Worm (Caenorhabditis elegans): ENCODE results near the gene Y39H10B.3.

The Y39H10B.3 gene

ce11 chrV:3670499-3670898, at the start of gene Y39H10B.3:
Gene Y39H10B.3, plus strand, starts transcription at chrV:3670799.
- TF ChIP-seq vab-15 (tag; optimal IDR thresholded peaks at IDR 0.05) (no peak), lin-14 (GFP tag; optimal IDR thresholded peaks at IDR 0.05) (no peak), ets-5 (GFP tag; IDR thresholded peaks at IDR 0.05) (no peak), swsn-7 (tag; optimal IDR thresholded peaks at IDR 0.05) (no peak), fkh-10 (GFP tag; optimal IDR thresholded peaks at IDR 0.05) (no peak)

ce11 chrV:3626944-3627343, 43.7 kb upstream of the Y39H10B.3 start, which contains the start of gene F59B1.4:
Gene F59B1.4, minus strand, starts transcription at chrV:3627044.
- TF ChIP-seq elt-3 (tag; optimal IDR thresholded peaks at IDR 0.05), result no peak
- TF ChIP-seq zag-1 (tag; optimal IDR thresholded peaks at IDR 0.05), result no peak
- no peak for TF ChIP-seq fos-1 (tag; optimal IDR thresholded peaks at IDR 0.05)
- TF ChIP-seq xbp-1 (tag; optimal IDR thresholded peaks at IDR 0.05), result no peak

ce11 chrV:3631591-3631990, 39.0 kb upstream of the Y39H10B.3 start, which contains the start of gene F59B1.6:
Gene F59B1.6, minus strand, starts transcription at chrV:3631691.
- TF ChIP-seq efl-1 (optimal IDR thresholded peaks at IDR 0.05) (no peak), efl-1 (GFP tag; optimal IDR thresholded peaks at IDR 0.05 in 1 of 2) (no peak), ama-1 (optimal IDR thresholded peaks at IDR 0.05) (no peak), ceh-82 (tag; optimal IDR thresholded peaks at IDR 0.05) (no peak), C04F5.9 (tag; optimal IDR thresholded peaks at IDR 0.05) (no peak), mab-9 (GFP tag; IDR thresholded peaks at IDR 0.05) (no peak), unc-130 (tag; optimal IDR thresholded peaks at IDR 0.05) (no peak), unc-62 (GFP tag; optimal IDR thresholded peaks at IDR 0.05) (no peak), irx-1 (tag; optimal IDR thresholded peaks at IDR 0.05) (no peak), zip-4 (GFP tag; optimal IDR thresholded peaks at IDR 0.05) (no peak), snu-23 (GFP tag; optimal IDR thresholded peaks at IDR 0.05) (no peak), ces-1 (GFP tag; optimal IDR thresholded peaks at IDR 0.05) (no peak), alr-1 (tag; optimal IDR thresholded peaks at IDR 0.05; ENCODE audit: borderline replicate concordance) (no peak), elt-2 (tag; optimal IDR thresholded peaks at IDR 0.05) (no peak), tlp-1 (tag; optimal IDR thresholded peaks at IDR 0.05) (no peak), dsc-1 (tag; optimal IDR thresholded peaks at IDR 0.05) (no peak), lin-13 (GFP tag; optimal IDR thresholded peaks at IDR 0.05) (no peak), mdl-1 (tag; optimal IDR thresholded peaks at IDR 0.05) (no peak), isw-1 (GFP tag; IDR thresholded peaks at IDR 0.05) (no peak), skn-1 (tag; optimal IDR thresholded peaks at IDR 0.05) (no peak), nhr-84 (tag; optimal IDR thresholded peaks at IDR 0.05) (no peak)

- no peak for TF ChIP-seq nhr-84 (tag; optimal IDR thresholded peaks at IDR 0.05)
- no peak for TF ChIP-seq hlh-17 (GFP tag; optimal IDR thresholded peaks at IDR 0.05; ENCODE audit: borderline replicate concordance)
- no peak for TF ChIP-seq ces-1 (GFP tag; optimal IDR thresholded peaks at IDR 0.05)
- TF ChIP-seq fkh-4 (tag; optimal IDR thresholded peaks at IDR 0.05; ENCODE audit: borderline replicate concordance), result no peak
- TF ChIP-seq tlp-1 (tag; optimal IDR thresholded peaks at IDR 0.05), result no peak
- TF ChIP-seq lin-13 (GFP tag; optimal IDR thresholded peaks at IDR 0.05), result no peak
- TF ChIP-seq ceh-63 (GFP tag; optimal IDR thresholded peaks at IDR 0.05), result no peak
- no peak for TF ChIP-seq isw-1 (GFP tag; IDR thresholded peaks at IDR 0.05)
- TF ChIP-seq fos-1 (tag; optimal IDR thresholded peaks at IDR 0.05), result no peak
- TF ChIP-seq egl-27 (tag; optimal IDR thresholded peaks at IDR 0.05), result no peak
- no peak for TF ChIP-seq ceh-90 (tag; optimal IDR thresholded peaks at IDR 0.05)
- TF ChIP-seq C16A3.4 (tag; optimal IDR thresholded peaks at IDR 0.05), result no peak
- TF ChIP-seq dpl-1 (GFP tag; optimal IDR thresholded peaks at IDR 0.05), result no peak
- TF ChIP-seq pag-3 (tag; optimal IDR thresholded peaks at IDR 0.05; ENCODE audit: borderline replicate concordance, insufficient read depth), result no peak
- no peak for TF ChIP-seq unc-130 (tag; optimal IDR thresholded peaks at IDR 0.05)
- TF ChIP-seq zip-4 (GFP tag; optimal IDR thresholded peaks at IDR 0.05), result no peak
- no peak for TF ChIP-seq dsc-1 (tag; optimal IDR thresholded peaks at IDR 0.05)
- peak in 1 of 2 experiments; percentile 13 for TF ChIP-seq mdl-1 (tag; optimal IDR thresholded peaks at IDR 0.05)
- no peak for TF ChIP-seq ceh-82 (tag; optimal IDR thresholded peaks at IDR 0.05)
- TF ChIP-seq nhr-11 (tag; optimal IDR thresholded peaks at IDR 0.05), result no peak
- peak in 1 of 2 experiments; percentile 40 for TF ChIP-seq lin-35 (GFP tag; optimal IDR thresholded peaks at IDR 0.05)
- TF ChIP-seq ceh-88 (GFP tag; IDR thresholded peaks at IDR 0.05), result no peak
- peak; percentile 84 for TF ChIP-seq elt-2 (tag; optimal IDR thresholded peaks at IDR 0.05)
- no peak for TF ChIP-seq mab-9 (GFP tag; IDR thresholded peaks at IDR 0.05)
- TF ChIP-seq Y116A8C.19 (tag; optimal IDR thresholded peaks at IDR 0.05; ENCODE audit: borderline replicate concordance), result no peak
- no peak for TF ChIP-seq snu-23 (GFP tag; optimal IDR thresholded peaks at IDR 0.05)
- no peak for TF ChIP-seq nhr-12 (tag; optimal IDR thresholded peaks at IDR 0.05)
- TF ChIP-seq aly-2 (tag; optimal IDR thresholded peaks at IDR 0.05), result no peak
Observed at ce11 chrV:3632249-3633030, 38.2 kb upstream of the Y39H10B.3 start.

Data from whole organism, L1 larva.